Fruit fly (Drosophila melanogaster) whole organism, embryonic: ENCODE results near the gene Vps13D.

Source experiments
- Atf3 ChIP-seq: fragments of 200-800 bp; sonication (Bioruptor generic); optimal IDR thresholded peaks from 3 replicates; lab custom pipeline; 2016; ENCODE audit warnings: missing biosample characterization, missing genetic modification characterization
- C15 ChIP-seq: fragments of 200-800 bp; sonication (Bioruptor generic); IDR thresholded peaks from 3 replicates; pipeline ENCODE4 v1.3.6; 2022; ENCODE audit warnings: missing biosample characterization, missing genetic modification characterization
- CG10979 ChIP-seq: fragments of 200-800 bp; sonication (Bioruptor generic); optimal IDR thresholded peaks from 2 replicates; lab custom pipeline; 2018; ENCODE audit warnings: missing biosample characterization, mild to moderate bottlenecking, missing genetic modification characterization, moderate library complexity
- CG1233 ChIP-seq: fragments of 200-800 bp; sonication (Bioruptor generic); optimal IDR thresholded peaks from 4 replicates; lab custom pipeline; 2018; ENCODE audit warnings: missing biosample characterization, mild to moderate bottlenecking, missing genetic modification characterization
- CG14441 ChIP-seq: fragments of 200-800 bp; sonication (Bioruptor generic); IDR thresholded peaks from 2 replicates; pipeline ENCODE4 v1.3.6; 2022; ENCODE audit warnings: missing biosample characterization, missing genetic modification characterization
- CG15269 ChIP-seq: fragments of 200-800 bp; sonication (Bioruptor generic); optimal IDR thresholded peaks from 2 replicates; lab custom pipeline; 2018; ENCODE audit warnings: missing biosample characterization, mild to moderate bottlenecking, missing genetic modification characterization, moderate library complexity
- CG1602 ChIP-seq: fragments of 200-800 bp; sonication (Bioruptor generic); optimal IDR thresholded peaks from 3 replicates; lab custom pipeline; 2016; ENCODE audit warnings: missing biosample characterization, missing genetic modification characterization
- CG1603 ChIP-seq: fragments of 200-800 bp; sonication (Bioruptor generic); optimal IDR thresholded peaks from 2 replicates; lab custom pipeline; 2019; ENCODE audit warnings: missing biosample characterization, mild to moderate bottlenecking, missing genetic modification characterization, moderate library complexity
- CG17361 ChIP-seq: fragments of 200-800 bp; sonication (Bioruptor generic); IDR thresholded peaks from 3 replicates; pipeline ENCODE4 v1.3.6; 2022; ENCODE audit warnings: missing biosample characterization, missing genetic modification characterization
- CG18764 ChIP-seq: fragments of 200-800 bp; sonication (Bioruptor generic); optimal IDR thresholded peaks from 3 replicates; lab custom pipeline; 2016; ENCODE audit warnings: missing biosample characterization, missing genetic modification characterization
- CG2116 ChIP-seq: fragments of 200-800 bp; sonication (Bioruptor generic); optimal IDR thresholded peaks from 3 replicates; lab custom pipeline; 2018; ENCODE audit warnings: missing biosample characterization, mild to moderate bottlenecking, missing genetic modification characterization
- CG2129 ChIP-seq: fragments of 200-800 bp; sonication (Bioruptor generic); IDR thresholded peaks from 2 replicates; pipeline ENCODE4 v1.3.6; 2022; ENCODE audit warnings: missing biosample characterization, missing genetic modification characterization; ENCODE audit not compliant: partially characterized antibody
- CG30431 ChIP-seq: fragments of 200-800 bp; sonication (Bioruptor generic); optimal IDR thresholded peaks from 2 replicates; lab custom pipeline; 2017; ENCODE audit warnings: missing biosample characterization, missing genetic modification characterization
- CG31388 ChIP-seq: fragments of 200-800 bp; sonication (Bioruptor generic); optimal IDR thresholded peaks from 2 replicates; lab custom pipeline; 2016; ENCODE audit warnings: missing biosample characterization, missing genetic modification characterization
- CG42726 ChIP-seq: fragments of 200-800 bp; sonication (Bioruptor generic); IDR thresholded peaks from 2 replicates; pipeline ENCODE4 v1.3.6; 2022; ENCODE audit warnings: missing biosample characterization, missing genetic modification characterization; ENCODE audit not compliant: partially characterized antibody
- CG4328 ChIP-seq: fragments of 200-800 bp; sonication (Bioruptor generic); optimal IDR thresholded peaks from 3 replicates; lab custom pipeline; 2017; ENCODE audit warnings: missing biosample characterization, missing genetic modification reagents, missing genetic modification characterization
- CG4404 ChIP-seq: fragments of 200-800 bp; sonication (Bioruptor generic); IDR thresholded peaks from 2 replicates; pipeline ENCODE4 v1.3.6; 2022; ENCODE audit warnings: missing biosample characterization, missing genetic modification characterization
- CG5953 ChIP-seq: fragments of 200-800 bp; sonication (Bioruptor generic); IDR thresholded peaks from 2 replicates; pipeline ENCODE4 v1.3.6; 2022; ENCODE audit warnings: missing biosample characterization, missing genetic modification characterization
- CG8388 ChIP-seq: fragments of 200-800 bp; sonication (Bioruptor generic); optimal IDR thresholded peaks from 2 replicates; lab custom pipeline; 2019; ENCODE audit warnings: missing biosample characterization, mild to moderate bottlenecking, missing genetic modification characterization, moderate library complexity
- CHES-1-like ChIP-seq: fragments of 200-800 bp; sonication (Bioruptor generic); optimal IDR thresholded peaks from 2 replicates; lab custom pipeline; 2016; ENCODE audit warnings: missing biosample characterization, missing genetic modification characterization
- Dad ChIP-seq: fragments of 200-800 bp; sonication (Bioruptor generic); optimal IDR thresholded peaks from 3 replicates; lab custom pipeline; 2016; ENCODE audit warnings: missing biosample characterization, missing genetic modification characterization
- Deaf1 ChIP-seq: fragments of 200-800 bp; optimal IDR thresholded peaks from 3 replicates; lab custom pipeline; 2019; ENCODE audit warnings: missing biosample characterization, mild to moderate bottlenecking, missing genetic modification characterization, moderate library complexity
- ERR ChIP-seq: fragments of 200-800 bp; sonication (Bioruptor generic); optimal IDR thresholded peaks from 2 replicates; lab custom pipeline; 2016; ENCODE audit warnings: missing biosample characterization, missing genetic modification characterization
- Elba2 ChIP-seq: fragments of 200-800 bp; sonication (Bioruptor generic); optimal IDR thresholded peaks from 3 replicates; lab custom pipeline; 2016; ENCODE audit warnings: missing biosample characterization, missing genetic modification characterization
- Neu2 ChIP-seq: fragments of 200-800 bp; sonication (Bioruptor generic); optimal IDR thresholded peaks from 3 replicates; lab custom pipeline; 2016; ENCODE audit warnings: missing biosample characterization, missing genetic modification characterization, borderline replicate concordance
- Nf-YB ChIP-seq: fragments of 200-800 bp; sonication (Bioruptor generic); optimal IDR thresholded peaks from 3 replicates; lab custom pipeline; 2019; ENCODE audit warnings: missing biosample characterization, mild to moderate bottlenecking, missing genetic modification characterization, moderate library complexity
- Oaz ChIP-seq: fragments of 200-800 bp; sonication (Bioruptor generic); IDR thresholded peaks from 2 replicates; pipeline ENCODE4 v1.3.6; 2022; ENCODE audit warnings: missing biosample characterization, missing genetic modification characterization
- Spps ChIP-seq: fragments of 200-800 bp; sonication (Bioruptor generic); optimal IDR thresholded peaks from 2 replicates; lab custom pipeline; 2018; ENCODE audit warnings: missing biosample characterization, mild to moderate bottlenecking, missing genetic modification characterization
- TFAM ChIP-seq: fragments of 200-800 bp; sonication (Bioruptor generic); optimal IDR thresholded peaks from 2 replicates; lab custom pipeline; 2017; ENCODE audit warnings: missing biosample characterization, missing genetic modification characterization, inconsistent platforms
- cato ChIP-seq: fragments of 200-800 bp; sonication (Bioruptor generic); optimal IDR thresholded peaks from 2 replicates; lab custom pipeline; 2016; ENCODE audit warnings: missing biosample characterization, missing genetic modification characterization, borderline replicate concordance
- ci ChIP-seq: fragments of 200-800 bp; sonication (Bioruptor generic); IDR thresholded peaks from 3 replicates; pipeline ENCODE4 v1.3.6; 2022; ENCODE audit warnings: missing biosample characterization, missing genetic modification characterization
- dati ChIP-seq: fragments of 200-800 bp; sonication (Bioruptor generic); IDR thresholded peaks from 2 replicates; pipeline ENCODE4 v1.3.6; 2022; ENCODE audit warnings: missing biosample characterization, missing genetic modification characterization
- ewg ChIP-seq: fragments of 200-800 bp; sonication (Bioruptor generic); optimal IDR thresholded peaks from 3 replicates; lab custom pipeline; 2017; ENCODE audit warnings: mild to moderate bottlenecking, missing biosample characterization, missing genetic modification reagents, missing genetic modification characterization
- fd3F ChIP-seq: fragments of 200-800 bp; sonication (Bioruptor generic); optimal IDR thresholded peaks from 2 replicates; lab custom pipeline; 2018; ENCODE audit warnings: missing biosample characterization, mild to moderate bottlenecking, missing genetic modification characterization, moderate library complexity
- fu2 ChIP-seq: fragments of 200-800 bp; sonication (Bioruptor generic); optimal IDR thresholded peaks from 2 replicates; lab custom pipeline; 2016; ENCODE audit warnings: missing biosample characterization, missing genetic modification characterization
- gce ChIP-seq: fragments of 200-800 bp; sonication (Bioruptor generic); IDR thresholded peaks from 3 replicates; pipeline ENCODE4 v1.3.6; 2022; ENCODE audit warnings: missing biosample characterization, missing genetic modification characterization
- gcm2 ChIP-seq: fragments of 200-800 bp; sonication (Bioruptor generic); optimal IDR thresholded peaks from 2 replicates; lab custom pipeline; 2016; ENCODE audit warnings: missing biosample characterization, missing genetic modification characterization
- grn ChIP-seq: fragments of 200-800 bp; sonication (Bioruptor generic); optimal IDR thresholded peaks from 3 replicates; lab custom pipeline; 2017; ENCODE audit warnings: missing biosample characterization, missing genetic modification characterization
- gsb ChIP-seq: fragments of 200-800 bp; sonication (Bioruptor generic); IDR thresholded peaks from 2 replicates; pipeline ENCODE4 v1.3.6; 2022; ENCODE audit warnings: missing biosample characterization, missing genetic modification characterization
- gt ChIP-seq: fragments of 200-800 bp; sonication (Bioruptor generic); IDR thresholded peaks from 2 replicates; pipeline ENCODE4 v1.3.6; 2022; ENCODE audit warnings: missing biosample characterization, missing genetic modification characterization
- hkb ChIP-seq, 2 experiments: fragments of 200-800 bp in 1 of 2; fragments of >200 bp in 1 of 2; sonication (Bioruptor generic) in 1 of 2; IDR thresholded peaks in 1 of 2; optimal IDR thresholded peaks in 1 of 2; 2 replicates each; pipeline versions ENCODE4 v1.3.6 to Lab custom; 2017 to 2022; ENCODE audit warnings: missing biosample characterization in 1 of 2, missing genetic modification characterization in 1 of 2
- inv ChIP-seq: fragments of 200-800 bp; sonication (Bioruptor generic); IDR thresholded peaks from 2 replicates; pipeline ENCODE4 v1.3.6; 2022; ENCODE audit warnings: missing biosample characterization, missing genetic modification characterization; ENCODE audit not compliant: partially characterized antibody
- knrl ChIP-seq: fragments of 200-800 bp; sonication (Bioruptor generic); IDR thresholded peaks from 3 replicates; pipeline ENCODE4 v1.3.6; 2022; ENCODE audit warnings: missing biosample characterization, missing genetic modification characterization; ENCODE audit not compliant: partially characterized antibody
- lab ChIP-seq: fragments of 200-800 bp; sonication (Bioruptor generic); optimal IDR thresholded peaks from 3 replicates; lab custom pipeline; 2017; ENCODE audit warnings: missing biosample characterization, missing genetic modification characterization, mild to moderate bottlenecking, moderate library complexity, missing genetic modification reagents
- sob ChIP-seq: fragments of 200-800 bp; sonication (Bioruptor generic); IDR thresholded peaks from 2 replicates; pipeline ENCODE4 v1.3.6; 2022; ENCODE audit warnings: missing biosample characterization, missing genetic modification characterization
- sqz ChIP-seq: fragments of 200-800 bp; sonication (Bioruptor generic); optimal IDR thresholded peaks from 3 replicates; lab custom pipeline; 2018; ENCODE audit warnings: missing biosample characterization, mild to moderate bottlenecking, missing genetic modification characterization
- tio ChIP-seq: fragments of 200-800 bp; sonication (Bioruptor generic); optimal IDR thresholded peaks from 2 replicates; lab custom pipeline; 2017; ENCODE audit warnings: missing biosample characterization, missing genetic modification characterization, inconsistent platforms
- tx ChIP-seq: fragments of 200-800 bp; sonication (Bioruptor generic); optimal IDR thresholded peaks from 2 replicates; lab custom pipeline; 2016; ENCODE audit warnings: missing biosample characterization, missing genetic modification characterization
- unpg ChIP-seq: fragments of 200-800 bp; sonication (Bioruptor generic); optimal IDR thresholded peaks from 3 replicates; lab custom pipeline; 2018; ENCODE audit warnings: missing biosample characterization, mild to moderate bottlenecking, missing genetic modification characterization, moderate library complexity
- yki ChIP-seq: fragments of >200 bp; optimal IDR thresholded peaks from 3 replicates; lab custom pipeline; 2018
- zfh2 ChIP-seq: fragments of 200-800 bp; sonication (Bioruptor generic); optimal IDR thresholded peaks from 2 replicates; lab custom pipeline; 2016; ENCODE audit warnings: missing biosample characterization, missing genetic modification characterization

The Vps13D gene

DNA sequence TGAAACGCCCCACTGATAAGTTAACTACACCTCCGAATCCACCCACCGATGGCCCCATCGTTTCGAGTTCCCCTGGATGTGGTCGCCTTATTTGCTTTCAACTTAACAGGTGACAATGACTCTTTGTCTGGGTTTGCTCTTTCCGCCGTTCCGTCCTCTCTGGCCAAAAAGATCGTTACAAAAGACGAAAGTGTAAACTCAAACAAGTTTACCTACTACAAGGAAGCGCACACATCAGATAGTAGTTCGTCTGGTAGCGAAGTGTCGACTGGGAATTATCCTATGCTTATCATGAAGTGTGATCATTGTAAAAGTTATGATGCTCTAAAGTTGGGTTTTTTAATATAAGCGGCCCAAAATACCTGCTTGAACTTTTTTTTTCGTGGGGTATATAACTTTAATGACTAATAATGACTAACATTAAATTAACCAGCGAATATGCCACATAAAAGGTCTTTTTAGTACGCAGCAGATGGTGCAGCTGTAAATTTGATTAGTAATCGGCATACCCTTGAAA, 44.0 kb downstream of the Vps13D start (continued):
- TF ChIP-seq gsb (GFP tag; lab: Robert Waterston, UW) = no peak
- no peak for TF ChIP-seq CG30431 (GFP tag; lab: Kevin White, UChicago)
- no peak for TF ChIP-seq Spps (tag; lab: Kevin White, UChicago)
- peak; percentile 35 for TF ChIP-seq grn
- no peak for TF ChIP-seq CG18764 (GFP tag; lab: Kevin White, UChicago)
- no peak for TF ChIP-seq unpg (GFP tag; lab: Kevin White, UChicago)
- TF ChIP-seq CG1233 = peak; percentile 3
- TF ChIP-seq CG2129 (GFP tag; lab: Robert Waterston, UW) = no peak
- TF ChIP-seq fd3F (GFP tag; lab: Kevin White, UChicago) = no peak
- TF ChIP-seq CG5953 (GFP tag; lab: Robert Waterston, UW) = no peak
- TF ChIP-seq CG17361 (GFP tag; lab: Robert Waterston, UW) = peak; percentile 37; the same call in 1 of the 3 replicates
- no peak for TF ChIP-seq sqz (GFP tag; lab: Kevin White, UChicago)
- peak; percentile 0 for TF ChIP-seq fu2 (GFP tag; lab: Kevin White, UChicago)
- no peak for TF ChIP-seq cato
- 0 out of 3 replicates have a peak, but pooled peaks have one; percentile 35 for TF ChIP-seq ci (GFP tag; lab: Robert Waterston, UW)
- no peak for TF ChIP-seq dati (GFP tag; lab: Robert Waterston, UW)
- no peak for TF ChIP-seq Neu2
- peak; percentile 15 for TF ChIP-seq Dad (GFP tag; lab: Kevin White, UChicago)
- TF ChIP-seq lab (GFP tag; lab: Kevin White, UChicago) = peak; percentile 33
- TF ChIP-seq zfh2 (GFP tag; lab: Kevin White, UChicago) = no peak
- TF ChIP-seq C15 (GFP tag; lab: Robert Waterston, UW) = no peak
- TF ChIP-seq gt (GFP tag; lab: Robert Waterston, UW) = no peak
- no peak for TF ChIP-seq CHES-1-like
- no peak for TF ChIP-seq knrl
- TF ChIP-seq CG1603 (tag; lab: Kevin White, UChicago) = peak; percentile 5
- no peak for TF ChIP-seq CG2116 (GFP tag; lab: Kevin White, UChicago)
- no peak for TF ChIP-seq gcm2 (GFP tag; lab: Kevin White, UChicago)
- no peak for TF ChIP-seq sob (GFP tag; lab: Robert Waterston, UW)
- no peak for TF ChIP-seq Elba2
- no peak for TF ChIP-seq gce
- TF ChIP-seq inv (GFP tag; lab: Robert Waterston, UW) = no peak; the same call in 1 of the 2 replicates
- TF ChIP-seq CG15269 = peak; percentile 2
- no peak for TF ChIP-seq yki (lab: Kevin White, UChicago)
- no peak for TF ChIP-seq TFAM (GFP tag; lab: Kevin White, UChicago)
- no peak for TF ChIP-seq hkb (optimal IDR thresholded peaks at IDR 0.05; lab: Kevin White, UChicago)
- no peak for TF ChIP-seq hkb (GFP tag; IDR thresholded peaks at IDR 0.05; lab: Robert Waterston, UW)
- TF ChIP-seq Nf-YB = no peak
- TF ChIP-seq CG31388 = no peak
- no peak for TF ChIP-seq CG4404 (GFP tag; lab: Robert Waterston, UW)
- no peak for TF ChIP-seq ERR (GFP tag; lab: Kevin White, UChicago)
- TF ChIP-seq Deaf1 (tag; lab: Kevin White, UChicago) = no peak
- TF ChIP-seq CG4328 (GFP tag; lab: Kevin White, UChicago) = no peak
- no peak for TF ChIP-seq tio (GFP tag; lab: Kevin White, UChicago)
- peak; percentile 5 for TF ChIP-seq tx (GFP tag; lab: Kevin White, UChicago)
- TF ChIP-seq CG8388 (GFP tag; lab: Kevin White, UChicago) = no peak
- no peak for TF ChIP-seq CG10979
- no peak for TF ChIP-seq CG1602 (GFP tag; lab: Kevin White, UChicago)
- TF ChIP-seq CG42726 = no peak
- TF ChIP-seq Atf3 (GFP tag; lab: Kevin White, UChicago) = no peak
- TF ChIP-seq CG14441 (GFP tag; lab: Robert Waterston, UW) = 0 out of 2 replicates have a peak, but pooled peaks have one; percentile 6
- no peak for TF ChIP-seq ewg (GFP tag; lab: Kevin White, UChicago)
- TF ChIP-seq Oaz (GFP tag; lab: Robert Waterston, UW) = no peak
